Fruit fly (Drosophila melanogaster) whole organism, embryonic: ENCODE data around the gene osk.

Source experiments
- ATbp ChIP-seq: fragments of 200-800 bp; sonication (Bioruptor generic); optimal IDR thresholded peaks from 2 replicates; lab custom pipeline; 2017; ENCODE audit warnings: missing biosample characterization, mild to moderate bottlenecking, missing genetic modification characterization, missing genetic modification reagents
- Abd-B ChIP-seq: fragments of 200-800 bp; sonication (Bioruptor generic); optimal IDR thresholded peaks from 2 replicates; lab custom pipeline; 2018; ENCODE audit warnings: missing biosample characterization, mild to moderate bottlenecking, missing genetic modification characterization, moderate library complexity
- Adf1 ChIP-seq: fragments of 200-800 bp; sonication (Bioruptor generic); IDR thresholded peaks from 2 replicates; pipeline ENCODE4 v1.3.6; 2022; ENCODE audit warnings: missing biosample characterization, missing genetic modification characterization
- Bgb ChIP-seq: fragments of 200-800 bp; sonication (Bioruptor generic); IDR thresholded peaks from 2 replicates; pipeline ENCODE4 v1.3.6; 2022; ENCODE audit warnings: missing biosample characterization, missing genetic modification characterization; ENCODE audit not compliant: partially characterized antibody
- CG10209 ChIP-seq: fragments of 200-800 bp; sonication (Bioruptor generic); optimal IDR thresholded peaks from 3 replicates; lab custom pipeline; 2017; ENCODE audit warnings: missing biosample characterization, mild to moderate bottlenecking, missing genetic modification characterization, missing genetic modification reagents
- CG10565 ChIP-seq: fragments of 200-800 bp; sonication (Bioruptor generic); optimal IDR thresholded peaks from 3 replicates; lab custom pipeline; 2016; ENCODE audit warnings: missing biosample characterization, mild to moderate bottlenecking, missing genetic modification characterization
- CG10959 ChIP-seq: fragments of 200-800 bp; sonication (Bioruptor generic); IDR thresholded peaks from 2 replicates; pipeline ENCODE4 v1.3.6; 2022; ENCODE audit warnings: missing biosample characterization, missing genetic modification characterization
- CG12155 ChIP-seq: fragments of 200-800 bp; sonication (Bioruptor generic); optimal IDR thresholded peaks from 3 replicates; lab custom pipeline; 2016; ENCODE audit warnings: missing biosample characterization, missing genetic modification characterization
- CG12236 ChIP-seq: fragments of 200-800 bp; sonication (Bioruptor generic); optimal IDR thresholded peaks from 2 replicates; lab custom pipeline; 2016; ENCODE audit warnings: missing biosample characterization, missing genetic modification characterization
- CG12769 ChIP-seq: fragments of 200-800 bp; sonication (Bioruptor generic); optimal IDR thresholded peaks from 2 replicates; lab custom pipeline; 2019; ENCODE audit warnings: missing biosample characterization, mild to moderate bottlenecking, missing genetic modification characterization, moderate library complexity
- CG13424 ChIP-seq: fragments of 200-800 bp; sonication (Bioruptor generic); optimal IDR thresholded peaks from 2 replicates; lab custom pipeline; 2019; ENCODE audit warnings: missing biosample characterization, mild to moderate bottlenecking, missing genetic modification characterization, moderate library complexity
- CG15011 ChIP-seq: fragments of 200-800 bp; sonication (Bioruptor generic); optimal IDR thresholded peaks from 3 replicates; lab custom pipeline; 2018; ENCODE audit warnings: missing biosample characterization, mild to moderate bottlenecking, missing genetic modification characterization
- CG15269 ChIP-seq: fragments of 200-800 bp; sonication (Bioruptor generic); optimal IDR thresholded peaks from 2 replicates; lab custom pipeline; 2018; ENCODE audit warnings: missing biosample characterization, mild to moderate bottlenecking, missing genetic modification characterization, moderate library complexity
- CG16779 ChIP-seq: fragments of 200-800 bp; sonication (Bioruptor generic); IDR thresholded peaks from 2 replicates; pipeline ENCODE4 v1.3.6; 2022; ENCODE audit warnings: missing biosample characterization, missing genetic modification characterization
- CG17186 ChIP-seq: fragments of 200-800 bp; sonication (Bioruptor generic); optimal IDR thresholded peaks from 3 replicates; lab custom pipeline; 2017; ENCODE audit warnings: missing biosample characterization, missing genetic modification reagents, missing genetic modification characterization
- CG18476 ChIP-seq: fragments of 200-800 bp; sonication (Bioruptor generic); optimal IDR thresholded peaks from 2 replicates; lab custom pipeline; 2016; ENCODE audit warnings: missing biosample characterization, mild to moderate bottlenecking, missing genetic modification characterization
- CG30403 ChIP-seq: fragments of 200-800 bp; sonication (Bioruptor generic); optimal IDR thresholded peaks from 3 replicates; lab custom pipeline; 2016; ENCODE audit warnings: missing biosample characterization, missing genetic modification characterization
- CG30431 ChIP-seq: fragments of 200-800 bp; sonication (Bioruptor generic); optimal IDR thresholded peaks from 2 replicates; lab custom pipeline; 2017; ENCODE audit warnings: missing biosample characterization, missing genetic modification characterization
- CG32532 ChIP-seq: fragments of 200-800 bp; sonication (Bioruptor generic); IDR thresholded peaks from 2 replicates; pipeline ENCODE4 v1.3.6; 2022; ENCODE audit warnings: missing biosample characterization, missing genetic modification characterization
- CG32767 ChIP-seq: fragments of 200-800 bp; sonication (Bioruptor generic); IDR thresholded peaks from 2 replicates; pipeline ENCODE4 v1.3.6; 2022; ENCODE audit warnings: missing biosample characterization, missing genetic modification characterization
- CG4707 ChIP-seq: fragments of 200-800 bp; sonication (Bioruptor generic); optimal IDR thresholded peaks from 2 replicates; lab custom pipeline; 2018; ENCODE audit warnings: missing biosample characterization, mild to moderate bottlenecking, missing genetic modification characterization, moderate library complexity
- CG4730 ChIP-seq: fragments of 200-800 bp; sonication (Bioruptor generic); IDR thresholded peaks from 2 replicates; pipeline ENCODE4 v1.3.6; 2022; ENCODE audit warnings: missing biosample characterization, missing genetic modification characterization
- Camta ChIP-seq: fragments of 200-800 bp; sonication (Bioruptor generic); optimal IDR thresholded peaks from 2 replicates; lab custom pipeline; 2016; ENCODE audit warnings: missing biosample characterization, missing genetic modification characterization
- CrebB ChIP-seq: fragments of 200-800 bp; sonication (Bioruptor generic); optimal IDR thresholded peaks from 3 replicates; lab custom pipeline; 2018; ENCODE audit warnings: missing biosample characterization, mild to moderate bottlenecking, missing genetic modification characterization
- Drgx ChIP-seq: fragments of 200-800 bp; sonication (Bioruptor generic); IDR thresholded peaks from 2 replicates; pipeline ENCODE4 v1.3.6; 2022; ENCODE audit warnings: missing biosample characterization, missing genetic modification characterization
- Ets97D ChIP-seq: fragments of 200-800 bp; sonication (Bioruptor generic); optimal IDR thresholded peaks from 3 replicates; lab custom pipeline; 2016; ENCODE audit warnings: missing biosample characterization, missing genetic modification characterization
- HHEX ChIP-seq: fragments of 200-800 bp; sonication (Bioruptor generic); optimal IDR thresholded peaks from 3 replicates; lab custom pipeline; 2017; ENCODE audit warnings: missing biosample characterization, mild to moderate bottlenecking, missing genetic modification characterization, missing genetic modification reagents
- Optix ChIP-seq: fragments of 200-800 bp; sonication (Bioruptor generic); IDR thresholded peaks from 3 replicates; pipeline ENCODE4 v1.3.6; 2022; ENCODE audit warnings: missing biosample characterization, missing genetic modification characterization
- Sry-δ ChIP-seq: fragments of 200-800 bp; sonication (Bioruptor generic); optimal IDR thresholded peaks from 2 replicates; lab custom pipeline; 2016; ENCODE audit warnings: missing biosample characterization, missing genetic modification characterization
- Ssrp ChIP-seq: fragments of 200-800 bp; sonication (Bioruptor generic); optimal IDR thresholded peaks from 2 replicates; lab custom pipeline; 2018; ENCODE audit warnings: missing biosample characterization, mild to moderate bottlenecking, missing genetic modification characterization, moderate library complexity
- YL-1 ChIP-seq: fragments of 200-800 bp; sonication (Bioruptor generic); optimal IDR thresholded peaks from 3 replicates; lab custom pipeline; 2017; ENCODE audit warnings: missing biosample characterization, mild to moderate bottlenecking, missing genetic modification characterization
- ab ChIP-seq: fragments of 200-800 bp; sonication (Bioruptor generic); optimal IDR thresholded peaks from 2 replicates; lab custom pipeline; 2016; ENCODE audit warnings: missing biosample characterization, missing genetic modification characterization
- aop ChIP-seq: fragments of 200-800 bp; sonication (Bioruptor generic); IDR thresholded peaks from 2 replicates; pipeline ENCODE4 v1.3.6; 2022; ENCODE audit warnings: missing biosample characterization, missing genetic modification characterization
- ap ChIP-seq: fragments of 200-800 bp; sonication (Bioruptor generic); IDR thresholded peaks from 2 replicates; pipeline ENCODE4 v1.3.6; 2022; ENCODE audit warnings: missing biosample characterization, missing genetic modification characterization
- cas ChIP-seq: fragments of 200-800 bp; sonication (Bioruptor generic); IDR thresholded peaks from 2 replicates; pipeline ENCODE4 v1.3.6; 2022; ENCODE audit warnings: missing biosample characterization, missing genetic modification characterization
- ewg ChIP-seq: fragments of 200-800 bp; sonication (Bioruptor generic); optimal IDR thresholded peaks from 3 replicates; lab custom pipeline; 2017; ENCODE audit warnings: mild to moderate bottlenecking, missing biosample characterization, missing genetic modification reagents, missing genetic modification characterization
- gcm2 ChIP-seq: fragments of 200-800 bp; sonication (Bioruptor generic); optimal IDR thresholded peaks from 2 replicates; lab custom pipeline; 2016; ENCODE audit warnings: missing biosample characterization, missing genetic modification characterization
- grau ChIP-seq: fragments of 200-800 bp; optimal IDR thresholded peaks from 3 replicates; lab custom pipeline; 2019; ENCODE audit warnings: missing biosample characterization, mild to moderate bottlenecking, missing genetic modification characterization, moderate library complexity
- ham ChIP-seq: fragments of 200-800 bp; sonication (Bioruptor generic); IDR thresholded peaks from 2 replicates; pipeline ENCODE4 v1.3.6; 2022; ENCODE audit warnings: missing biosample characterization, missing genetic modification characterization
- hbn ChIP-seq: fragments of 200-800 bp; sonication (Bioruptor generic); IDR thresholded peaks from 2 replicates; pipeline ENCODE4 v1.3.6; 2022; ENCODE audit warnings: missing biosample characterization, missing genetic modification characterization; ENCODE audit not compliant: partially characterized antibody
- hth ChIP-seq: fragments of >200 bp; optimal IDR thresholded peaks from 2 replicates; lab custom pipeline; 2017; ENCODE audit warnings: inconsistent platforms
- prd ChIP-seq, 3 experiments: fragments of >200 bp in 2 of 3; fragments of 200-800 bp in 1 of 3; sonication (Bioruptor generic) in 1 of 3; optimal IDR thresholded peaks in 2 of 3; IDR thresholded peaks in 1 of 3; 2 replicates in 2 of 3; 3 replicates in 1 of 3; pipeline versions ENCODE4 v1.3.6 to Lab custom; 2017 to 2022; ENCODE audit warnings: missing biosample characterization in 1 of 3, missing genetic modification characterization in 1 of 3
- sc ChIP-seq, 3 experiments: fragments of >200 bp in 2 of 3; fragments of 200-800 bp in 1 of 3; sonication (Bioruptor generic) in 1 of 3; optimal IDR thresholded peaks; 2 replicates in 2 of 3; 3 replicates in 1 of 3; lab custom pipeline; 2017; ENCODE audit warnings: mild to moderate bottlenecking in 1 of 3, missing biosample characterization in 1 of 3, missing genetic modification characterization in 1 of 3, missing genetic modification reagents in 1 of 3
- shn ChIP-seq: fragments of 200-800 bp; sonication (Bioruptor generic); optimal IDR thresholded peaks from 3 replicates; lab custom pipeline; 2016; ENCODE audit warnings: missing biosample characterization, missing genetic modification characterization
- slp2 ChIP-seq: fragments of 200-800 bp; sonication (Bioruptor generic); optimal IDR thresholded peaks from 2 replicates; lab custom pipeline; 2016; ENCODE audit warnings: missing biosample characterization, missing genetic modification characterization
- tin ChIP-seq: fragments of 200-800 bp; sonication (Bioruptor generic); optimal IDR thresholded peaks from 3 replicates; lab custom pipeline; 2016; ENCODE audit warnings: missing biosample characterization, missing genetic modification characterization
- trem ChIP-seq: fragments of 200-800 bp; optimal IDR thresholded peaks from 3 replicates; lab custom pipeline; 2019; ENCODE audit warnings: missing biosample characterization, mild to moderate bottlenecking, missing genetic modification characterization, moderate library complexity
- ttk ChIP-seq: fragments of 200-800 bp; sonication (Bioruptor generic); IDR thresholded peaks from 2 replicates; pipeline ENCODE4 v2.1.2; 2022; ENCODE audit warnings: missing biosample characterization, missing genetic modification characterization
- wek ChIP-seq: fragments of 200-800 bp; sonication (Bioruptor generic); optimal IDR thresholded peaks from 3 replicates; lab custom pipeline; 2018; ENCODE audit warnings: missing biosample characterization, mild to moderate bottlenecking, missing genetic modification characterization, moderate library complexity
- zen ChIP-seq: fragments of 200-800 bp; sonication (Bioruptor generic); optimal IDR thresholded peaks from 3 replicates; lab custom pipeline; 2018; ENCODE audit warnings: missing biosample characterization, mild to moderate bottlenecking, missing genetic modification characterization, moderate library complexity

osk gene

DNA sequence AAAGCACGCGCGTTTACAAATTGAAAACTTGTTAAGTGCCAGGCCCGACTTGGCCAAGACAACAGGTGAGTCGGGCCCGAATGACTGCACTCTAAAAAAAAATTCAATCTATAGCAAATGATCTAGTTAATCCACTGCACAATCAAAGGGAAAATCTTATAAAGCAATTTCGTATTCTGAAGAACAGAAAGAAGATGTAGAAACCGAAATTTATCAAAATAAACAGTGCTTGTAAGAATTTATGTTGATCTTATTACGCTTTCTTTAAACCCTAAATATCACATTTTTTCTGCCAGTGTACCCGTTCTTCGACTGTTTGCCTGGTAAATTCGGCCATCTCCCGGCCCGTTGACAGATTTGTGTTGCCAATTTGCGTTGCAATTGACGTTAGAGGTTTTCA is 38.2 kb upstream of the osk start (continued):
- peak; percentile 7 for TF ChIP-seq Sry-δ (GFP tag; lab: Kevin White, UChicago)
- no peak for TF ChIP-seq CG30431
- 0 out of 2 replicates have a peak, but pooled peaks have one; percentile 30 for TF ChIP-seq ap
- peak; percentile 15 for TF ChIP-seq trem (tag; lab: Kevin White, UChicago)
- TF ChIP-seq CG30403 (GFP tag; lab: Kevin White, UChicago) = peak; percentile 78
- peak; percentile 56; the same call in 1 of the 2 replicates for TF ChIP-seq CG32532 (GFP tag; lab: Robert Waterston, UW)
- TF ChIP-seq CG10959 (GFP tag; lab: Robert Waterston, UW) = no peak
- no peak for TF ChIP-seq YL-1 (GFP tag; lab: Kevin White, UChicago)
- no peak for TF ChIP-seq prd (optimal IDR thresholded peaks at IDR 0.05; lab: Kevin White, UChicago)
- TF ChIP-seq prd (GFP tag; IDR thresholded peaks at IDR 0.05; lab: Robert Waterston, UW) = peak; percentile 75
- TF ChIP-seq sc (optimal IDR thresholded peaks at IDR 0.05; lab: Kevin White, UChicago) = no peak
- peak; percentile 4 for TF ChIP-seq sc (GFP tag; optimal IDR thresholded peaks at IDR 0.05; lab: Kevin White, UChicago)
- peak; percentile 41 for TF ChIP-seq CG4730 (GFP tag; lab: Robert Waterston, UW)
- peak; percentile 41 for TF ChIP-seq tin (GFP tag; lab: Kevin White, UChicago)
- peak; percentile 26 for TF ChIP-seq Abd-B (GFP tag; lab: Kevin White, UChicago)
- peak; percentile 35 for TF ChIP-seq ewg
- no peak for TF ChIP-seq CG17186 (GFP tag; lab: Kevin White, UChicago)
- peak; percentile 74 for TF ChIP-seq CG12769 (tag; lab: Kevin White, UChicago)
- TF ChIP-seq Ets97D = peak; percentile 16
- peak; percentile 71 for TF ChIP-seq Camta
- peak; percentile 85 for TF ChIP-seq Drgx (GFP tag; lab: Robert Waterston, UW)
- TF ChIP-seq hbn = no peak
- TF ChIP-seq aop = no peak
- TF ChIP-seq CG15269 (tag; lab: Kevin White, UChicago) = peak; percentile 84
- no peak for TF ChIP-seq CG16779 (GFP tag; lab: Robert Waterston, UW)
- TF ChIP-seq CG12236 = peak; percentile 62
- TF ChIP-seq ham = no peak
- no peak for TF ChIP-seq CG4707 (GFP tag; lab: Kevin White, UChicago)
- TF ChIP-seq Bgb (GFP tag; lab: Robert Waterston, UW) = no peak
- TF ChIP-seq wek = peak; percentile 17
- TF ChIP-seq CG10209 = peak; percentile 66
- no peak for TF ChIP-seq slp2 (GFP tag; lab: Kevin White, UChicago)
- peak; percentile 75 for TF ChIP-seq shn (GFP tag; lab: Kevin White, UChicago)
- TF ChIP-seq CG15011 (GFP tag; lab: Kevin White, UChicago) = peak; percentile 38
- no peak for TF ChIP-seq ab
- TF ChIP-seq CG13424 = peak; percentile 77
- no peak for TF ChIP-seq Adf1 (GFP tag; lab: Robert Waterston, UW)
- TF ChIP-seq ttk (GFP tag; lab: Robert Waterston, UW) = 0 out of 2 replicates have a peak, but pooled peaks have one; percentile 44
- peak; percentile 36 for TF ChIP-seq gcm2 (GFP tag; lab: Kevin White, UChicago)
- TF ChIP-seq CG12155 (GFP tag; lab: Kevin White, UChicago) = peak; percentile 40
- peak; percentile 58 for TF ChIP-seq CG18476
- TF ChIP-seq CG32767 (GFP tag; lab: Robert Waterston, UW) = peak; percentile 32; the same call in 1 of the 2 replicates
- no peak for TF ChIP-seq Optix (GFP tag; lab: Robert Waterston, UW)
- no peak for TF ChIP-seq cas (GFP tag; lab: Robert Waterston, UW)
- TF ChIP-seq grau (tag; lab: Kevin White, UChicago) = peak; percentile 77
- TF ChIP-seq ATbp = peak; percentile 69
- TF ChIP-seq CG10565 (GFP tag; lab: Kevin White, UChicago) = no peak
- TF ChIP-seq hth (lab: Kevin White, UChicago) = no peak
- peak; percentile 52 for TF ChIP-seq Ssrp (tag; lab: Kevin White, UChicago)
- TF ChIP-seq CrebB (tag; lab: Kevin White, UChicago) = peak; percentile 47
- TF ChIP-seq zen (tag; lab: Kevin White, UChicago) = peak; percentile 25
- peak; percentile 66 for TF ChIP-seq HHEX (GFP tag; lab: Kevin White, UChicago)
